Fruit fly (Drosophila melanogaster): ENCODE data around the gene CG9692.

The CG9692 gene

DNA sequence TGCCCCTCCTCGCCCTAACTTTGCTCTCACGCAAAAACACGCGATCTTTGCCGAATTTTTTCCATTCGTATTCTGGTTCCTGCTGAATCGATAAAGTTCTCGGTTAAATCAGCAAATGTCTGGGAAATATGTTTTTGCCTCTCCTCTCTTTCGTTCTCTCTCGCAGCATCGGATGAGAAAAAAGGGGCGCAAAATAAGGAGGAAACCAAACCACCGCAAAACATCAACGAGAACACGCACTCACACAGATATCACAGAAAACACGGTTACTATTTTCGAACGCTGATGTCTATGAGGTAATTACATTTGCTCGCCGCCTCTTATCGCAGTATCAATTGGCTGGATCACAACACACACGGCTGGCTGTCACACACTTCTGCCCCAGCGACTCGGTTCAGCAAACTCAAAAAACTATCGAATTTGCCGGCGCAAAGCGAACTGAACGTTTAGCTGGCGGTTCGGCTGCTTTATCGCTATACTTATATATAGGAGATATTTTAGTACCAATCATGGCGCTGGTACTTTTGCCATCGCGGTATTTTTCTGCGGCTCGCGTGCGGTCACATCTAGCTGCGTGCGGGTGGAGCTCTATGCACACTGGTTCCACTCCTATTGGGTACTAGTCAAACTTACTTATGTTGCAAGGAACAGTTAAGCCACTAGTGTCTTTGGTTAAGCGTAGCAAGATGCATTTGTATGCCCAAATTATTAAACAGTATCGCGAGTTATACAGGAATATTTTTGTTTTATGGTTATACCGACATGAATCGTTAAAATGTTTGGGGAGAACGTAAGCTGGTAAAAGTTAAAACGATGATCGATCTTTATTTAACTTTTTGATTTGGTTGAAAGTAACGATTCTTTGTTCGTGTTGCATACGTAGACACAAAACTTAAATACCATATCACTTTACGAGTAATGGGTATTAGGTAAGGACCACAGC, 43.3 kb upstream of the CG9692 start, which contains the start of gene Baldspot (continued):
- TF ChIP-seq CG1647 (GFP tag; optimal IDR thresholded peaks at IDR 0.05) (peak; percentile 42), CG10565 (GFP tag; optimal IDR thresholded peaks at IDR 0.05) (peak; percentile 78), CG2678 (tag; optimal IDR thresholded peaks at IDR 0.05) (peak; percentile 91), p53 (GFP tag; optimal IDR thresholded peaks at IDR 0.05) (peak; percentile 78), danr (GFP tag; IDR thresholded peaks at IDR 0.05) (peak; percentile 53; the same call in 1 of the 2 replicates), ase (GFP tag; IDR thresholded peaks at IDR 0.05) (peak; percentile 79; the same call in 2 of the 3 replicates), odd (GFP tag; optimal IDR thresholded peaks at IDR 0.05) (peak; percentile 11), B-H2 (GFP tag; optimal IDR thresholded peaks at IDR 0.05) (peak; percentile 61), Sox100B (GFP tag; optimal IDR thresholded peaks at IDR 0.05) (peak; percentile 86), E2f2 (GFP tag; IDR thresholded peaks at IDR 0.05) (peak; percentile 74), Doc2 (GFP tag; IDR thresholded peaks at IDR 0.05) (no peak), sens (GFP tag) (peak; percentile 99), CG15601 (tag; optimal IDR thresholded peaks at IDR 0.05) (no peak), CG4424 (GFP tag; optimal IDR thresholded peaks at IDR 0.05) (peak; percentile 84), CG8478 (optimal IDR thresholded peaks at IDR 0.05) (no peak), CG1832 (GFP tag; optimal IDR thresholded peaks at IDR 0.05) (no peak), dysf (GFP tag; IDR thresholded peaks at IDR 0.05) (peak; percentile 84), hbn (GFP tag; IDR thresholded peaks at IDR 0.05; ENCODE audit: partially characterized antibody) (peak; percentile 41; the same call in 1 of the 2 replicates), CG10959 (GFP tag; IDR thresholded peaks at IDR 0.05) (peak; percentile 45), CG15011 (GFP tag; optimal IDR thresholded peaks at IDR 0.05) (peak; percentile 79), Rfx (GFP tag; IDR thresholded peaks at IDR 0.05) (peak; percentile 69), phol (tag; optimal IDR thresholded peaks at IDR 0.05) (peak; percentile 89), CG18619 (GFP tag; optimal IDR thresholded peaks at IDR 0.05) (no peak), NC2β (GFP tag; optimal IDR thresholded peaks at IDR 0.05) (peak; percentile 43), croc (GFP tag; conservative IDR thresholded peaks at IDR 0.05) (peak; percentile 29; the same call in 1 of the 3 replicates), unpg (GFP tag; optimal IDR thresholded peaks at IDR 0.05) (peak; percentile 67), CG2199 (GFP tag; IDR thresholded peaks at IDR 0.05) (peak; percentile 78; the same call in 1 of the 3 replicates), CG5953 (GFP tag; IDR thresholded peaks at IDR 0.05) (no peak), kni (GFP tag; optimal IDR thresholded peaks at IDR 0.05) (peak; percentile 54), eve (GFP tag; optimal IDR thresholded peaks at IDR 0.05) (peak in 1 of 2 experiments; percentile 80), CG33213 (GFP tag; optimal IDR thresholded peaks at IDR 0.05) (peak; percentile 80), CG11247 (GFP tag; IDR thresholded peaks at IDR 0.05) (no peak), Bgb (GFP tag; IDR thresholded peaks at IDR 0.05; ENCODE audit: partially characterized antibody) (peak; percentile 79), CG4854 (GFP tag; optimal IDR thresholded peaks at IDR 0.05) (peak; percentile 64), HmgZ (tag; optimal IDR thresholded peaks at IDR 0.05) (peak; percentile 82), pb (GFP tag; optimal IDR thresholded peaks at IDR 0.05) (peak; percentile 91), Six4 (GFP tag; optimal IDR thresholded peaks at IDR 0.05) (peak; percentile 50), CG11504 (tag; optimal IDR thresholded peaks at IDR 0.05) (peak; percentile 87), CG7928 (GFP tag; optimal IDR thresholded peaks at IDR 0.05) (peak; percentile 35), NK7.1 (GFP tag; optimal IDR thresholded peaks at IDR 0.05) (peak; percentile 85), trem (tag; optimal IDR thresholded peaks at IDR 0.05) (peak; percentile 85), Nf-YA (GFP tag; IDR thresholded peaks at IDR 0.05) (peak; percentile 47; the same call in 1 of the 2 replicates), grau (tag; optimal IDR thresholded peaks at IDR 0.05) (peak; percentile 52), wdn (GFP tag; IDR thresholded peaks at IDR 0.05) (0 out of 2 replicates have a peak, but pooled peaks have one; percentile 30), CG14014 (GFP tag; IDR thresholded peaks at IDR 0.05) (no peak; the same call in 1 of the 2 replicates), CG30020 (tag; optimal IDR thresholded peaks at IDR 0.05) (peak; percentile 10), CG1233 (GFP tag; optimal IDR thresholded peaks at IDR 0.05) (peak; percentile 84), CG8089 (GFP tag; optimal IDR thresholded peaks at IDR 0.05) (peak; percentile 45), CG12219 (GFP tag; optimal IDR thresholded peaks at IDR 0.05) (peak; percentile 45)

All from whole organism, embryonic.